Fruit fly (Drosophila melanogaster) whole organism, embryonic: ENCODE results near the gene Snr1.

Experiments
- Aef1 ChIP-seq: fragments of 200-800 bp; sonication (Bioruptor generic); IDR thresholded peaks from 3 replicates; pipeline ENCODE4 v1.3.6; 2022; ENCODE audit warnings: missing biosample characterization, missing genetic modification characterization
- Antp ChIP-seq: fragments of 200-800 bp; sonication (Bioruptor generic); optimal IDR thresholded peaks from 3 replicates; lab custom pipeline; 2016; ENCODE audit warnings: missing biosample characterization, missing genetic modification characterization
- CG1024 ChIP-seq: fragments of 200-800 bp; sonication (Bioruptor generic); IDR thresholded peaks from 2 replicates; pipeline ENCODE4 v1.3.6; 2022; ENCODE audit warnings: missing biosample characterization, missing genetic modification characterization
- CG11560 ChIP-seq: fragments of 200-800 bp; sonication (Bioruptor generic); IDR thresholded peaks from 3 replicates; pipeline ENCODE4 v1.3.6; 2022; ENCODE audit warnings: missing biosample characterization, missing genetic modification characterization
- CG13894 ChIP-seq: fragments of 200-800 bp; sonication (Bioruptor generic); optimal IDR thresholded peaks from 3 replicates; lab custom pipeline; 2018; ENCODE audit warnings: missing biosample characterization, mild to moderate bottlenecking, missing genetic modification characterization, moderate library complexity
- CG14710 ChIP-seq: fragments of 200-800 bp; sonication (Bioruptor generic); optimal IDR thresholded peaks from 3 replicates; lab custom pipeline; 2019; ENCODE audit warnings: missing biosample characterization, mild to moderate bottlenecking, missing genetic modification characterization, moderate library complexity
- CG17802 ChIP-seq: fragments of 200-800 bp; sonication (Bioruptor generic); optimal IDR thresholded peaks from 2 replicates; lab custom pipeline; 2018; ENCODE audit warnings: missing biosample characterization, mild to moderate bottlenecking, missing genetic modification characterization, moderate library complexity
- CG17829 ChIP-seq: fragments of 200-800 bp; optimal IDR thresholded peaks from 2 replicates; lab custom pipeline; 2019; ENCODE audit warnings: missing biosample characterization, mild to moderate bottlenecking, missing genetic modification characterization, moderate library complexity
- CG18476 ChIP-seq: fragments of 200-800 bp; sonication (Bioruptor generic); optimal IDR thresholded peaks from 2 replicates; lab custom pipeline; 2016; ENCODE audit warnings: missing biosample characterization, mild to moderate bottlenecking, missing genetic modification characterization
- CG2120 ChIP-seq: fragments of 200-800 bp; sonication (Bioruptor generic); optimal IDR thresholded peaks from 3 replicates; lab custom pipeline; 2016; ENCODE audit warnings: missing biosample characterization, missing genetic modification characterization
- CG2129 ChIP-seq: fragments of 200-800 bp; sonication (Bioruptor generic); IDR thresholded peaks from 2 replicates; pipeline ENCODE4 v1.3.6; 2022; ENCODE audit warnings: missing biosample characterization, missing genetic modification characterization; ENCODE audit not compliant: partially characterized antibody
- CG2678 ChIP-seq: fragments of 200-800 bp; sonication (Bioruptor generic); optimal IDR thresholded peaks from 3 replicates; lab custom pipeline; 2019; ENCODE audit warnings: missing biosample characterization, mild to moderate bottlenecking, missing genetic modification characterization, moderate library complexity
- CG3726 ChIP-seq: fragments of 200-800 bp; sonication (Bioruptor generic); IDR thresholded peaks from 3 replicates; pipeline ENCODE4, ENCODE4 v1.3.6; 2022; ENCODE audit warnings: missing biosample characterization, missing genetic modification characterization
- CG4328 ChIP-seq: fragments of 200-800 bp; sonication (Bioruptor generic); optimal IDR thresholded peaks from 3 replicates; lab custom pipeline; 2017; ENCODE audit warnings: missing biosample characterization, missing genetic modification reagents, missing genetic modification characterization
- CG6175 ChIP-seq: fragments of 200-800 bp; sonication (Bioruptor generic); IDR thresholded peaks from 3 replicates; pipeline ENCODE4 v1.3.6; 2022; ENCODE audit warnings: missing biosample characterization, missing genetic modification characterization
- CG7556 ChIP-seq: fragments of 200-800 bp; sonication (Bioruptor generic); optimal IDR thresholded peaks from 2 replicates; lab custom pipeline; 2017; ENCODE audit warnings: missing biosample characterization, mild to moderate bottlenecking, missing genetic modification characterization
- CG7786 ChIP-seq: fragments of 200-800 bp; sonication (Bioruptor generic); optimal IDR thresholded peaks from 2 replicates; lab custom pipeline; 2016; ENCODE audit warnings: missing biosample characterization, missing genetic modification characterization
- Doc3 ChIP-seq: fragments of 200-800 bp; sonication (Bioruptor generic); IDR thresholded peaks from 3 replicates; pipeline ENCODE4 v1.3.6; 2022; ENCODE audit warnings: missing biosample characterization, missing genetic modification characterization; ENCODE audit not compliant: partially characterized antibody
- Elba2 ChIP-seq: fragments of 200-800 bp; sonication (Bioruptor generic); optimal IDR thresholded peaks from 3 replicates; lab custom pipeline; 2016; ENCODE audit warnings: missing biosample characterization, missing genetic modification characterization
- Hand ChIP-seq: fragments of 200-800 bp; sonication (Bioruptor generic); optimal IDR thresholded peaks from 2 replicates; lab custom pipeline; 2017; ENCODE audit warnings: mild to moderate bottlenecking, missing biosample characterization, missing genetic modification reagents, missing genetic modification characterization
- Hmr ChIP-seq: fragments of 200-800 bp; sonication (Bioruptor generic); optimal IDR thresholded peaks from 3 replicates; lab custom pipeline; 2017; ENCODE audit warnings: mild to moderate bottlenecking, missing biosample characterization, missing genetic modification reagents, missing genetic modification characterization
- Lim3 ChIP-seq: fragments of 200-800 bp; sonication (Bioruptor generic); IDR thresholded peaks from 2 replicates; pipeline ENCODE4 v1.3.6; 2022; ENCODE audit warnings: missing biosample characterization, missing genetic modification characterization
- MBD-R2 ChIP-seq: fragments of 200-800 bp; sonication (Bioruptor generic); IDR thresholded peaks from 2 replicates; pipeline ENCODE4 v1.3.6; 2022; ENCODE audit warnings: missing biosample characterization, missing genetic modification characterization
- MTF-1 ChIP-seq: fragments of 200-800 bp; sonication (Bioruptor generic); optimal IDR thresholded peaks from 2 replicates; lab custom pipeline; 2018; ENCODE audit warnings: missing biosample characterization, mild to moderate bottlenecking, missing genetic modification characterization, borderline replicate concordance
- NfI ChIP-seq: fragments of 200-800 bp; sonication (Bioruptor generic); optimal IDR thresholded peaks from 3 replicates; lab custom pipeline; 2018; ENCODE audit warnings: missing biosample characterization, mild to moderate bottlenecking, missing genetic modification characterization, moderate library complexity
- Poxn ChIP-seq: fragments of 200-800 bp; sonication (Bioruptor generic); IDR thresholded peaks from 2 replicates; pipeline ENCODE4 v1.3.6; 2022; ENCODE audit warnings: missing biosample characterization, missing genetic modification characterization
- Rfx ChIP-seq: fragments of 200-800 bp; sonication (Bioruptor generic); IDR thresholded peaks from 2 replicates; pipeline ENCODE4 v1.3.6; 2022; ENCODE audit warnings: missing biosample characterization, missing genetic modification characterization
- Stat92E ChIP-seq, 3 experiments: fragments of >200 bp in 2 of 3; fragments of 200-800 bp in 1 of 3; sonication (Bioruptor generic) in 1 of 3; optimal IDR thresholded peaks; 2 replicates each; lab custom pipeline; 2017 to 2019; ENCODE audit warnings: missing biosample characterization in 3 of 3, missing genetic modification characterization in 3 of 3, mild to moderate bottlenecking in 1 of 3, moderate library complexity in 1 of 3
- Tbp ChIP-seq: fragments of >200 bp; optimal IDR thresholded peaks from 2 replicates; lab custom pipeline; 2018; ENCODE audit warnings: missing biosample characterization, missing genetic modification characterization
- Usf ChIP-seq: fragments of 200-800 bp; sonication (Bioruptor generic); optimal IDR thresholded peaks from 2 replicates; lab custom pipeline; 2017; ENCODE audit warnings: missing genotype, missing biosample characterization, missing genetic modification characterization
- Xrp1 ChIP-seq: fragments of 200-800 bp; sonication (Bioruptor generic); IDR thresholded peaks from 2 replicates; pipeline ENCODE4 v1.3.6; 2022; ENCODE audit warnings: missing biosample characterization, missing genetic modification characterization
- ab ChIP-seq: fragments of 200-800 bp; sonication (Bioruptor generic); optimal IDR thresholded peaks from 2 replicates; lab custom pipeline; 2016; ENCODE audit warnings: missing biosample characterization, missing genetic modification characterization
- ac ChIP-seq: fragments of 200-800 bp; sonication (Bioruptor generic); optimal IDR thresholded peaks from 3 replicates; lab custom pipeline; 2017; ENCODE audit warnings: missing biosample characterization, mild to moderate bottlenecking, missing genetic modification characterization
- bbx ChIP-seq: fragments of 200-800 bp; sonication (Bioruptor generic); IDR thresholded peaks from 2 replicates; pipeline ENCODE4 v1.3.6; 2022; ENCODE audit warnings: missing biosample characterization, missing genetic modification characterization; ENCODE audit not compliant: partially characterized antibody
- chinmo ChIP-seq: fragments of 200-800 bp; sonication (Bioruptor generic); IDR thresholded peaks from 4 replicates; pipeline ENCODE4 v1.3.6; 2022; ENCODE audit warnings: missing biosample characterization, missing genetic modification characterization; ENCODE audit not compliant: partially characterized antibody
- da ChIP-seq: fragments of 200-800 bp; sonication (Bioruptor generic); optimal IDR thresholded peaks from 2 replicates; lab custom pipeline; 2016; ENCODE audit warnings: missing biosample characterization, missing genetic modification characterization
- fd3F ChIP-seq: fragments of 200-800 bp; sonication (Bioruptor generic); optimal IDR thresholded peaks from 2 replicates; lab custom pipeline; 2018; ENCODE audit warnings: missing biosample characterization, mild to moderate bottlenecking, missing genetic modification characterization, moderate library complexity
- gfzf ChIP-seq: fragments of 200-800 bp; sonication (Bioruptor generic); optimal IDR thresholded peaks from 2 replicates; lab custom pipeline; 2016; ENCODE audit warnings: missing biosample characterization, mild to moderate bottlenecking, missing genetic modification characterization, moderate library complexity
- jing ChIP-seq: fragments of 200-800 bp; sonication (Bioruptor generic); optimal IDR thresholded peaks from 2 replicates; lab custom pipeline; 2018; ENCODE audit warnings: missing biosample characterization, mild to moderate bottlenecking, missing genetic modification characterization
- lab ChIP-seq: fragments of 200-800 bp; sonication (Bioruptor generic); optimal IDR thresholded peaks from 3 replicates; lab custom pipeline; 2017; ENCODE audit warnings: missing biosample characterization, missing genetic modification characterization, mild to moderate bottlenecking, moderate library complexity, missing genetic modification reagents
- nom ChIP-seq: fragments of 200-800 bp; sonication (Bioruptor generic); optimal IDR thresholded peaks from 2 replicates; lab custom pipeline; 2017; ENCODE audit warnings: missing biosample characterization, missing genetic modification characterization, mild to moderate bottlenecking, moderate library complexity, missing genetic modification reagents
- run ChIP-seq: fragments of 200-800 bp; sonication (Bioruptor generic); optimal IDR thresholded peaks from 3 replicates; lab custom pipeline; 2018; ENCODE audit warnings: missing biosample characterization, mild to moderate bottlenecking, missing genetic modification characterization
- seq ChIP-seq: fragments of 200-800 bp; sonication (Bioruptor generic); IDR thresholded peaks from 2 replicates; pipeline ENCODE4 v1.3.6; 2022; ENCODE audit warnings: missing biosample characterization, missing genetic modification characterization
- sima ChIP-seq: fragments of 200-800 bp; sonication (Bioruptor generic); optimal IDR thresholded peaks from 2 replicates; lab custom pipeline; 2016; ENCODE audit warnings: missing biosample characterization, missing genetic modification characterization
- sob ChIP-seq: fragments of 200-800 bp; sonication (Bioruptor generic); IDR thresholded peaks from 2 replicates; pipeline ENCODE4 v1.3.6; 2022; ENCODE audit warnings: missing biosample characterization, missing genetic modification characterization
- trh ChIP-seq: fragments of 200-800 bp; sonication (Bioruptor generic); optimal IDR thresholded peaks from 2 replicates; lab custom pipeline; 2016; ENCODE audit warnings: missing biosample characterization, missing genetic modification characterization
- unpg ChIP-seq: fragments of 200-800 bp; sonication (Bioruptor generic); optimal IDR thresholded peaks from 3 replicates; lab custom pipeline; 2018; ENCODE audit warnings: missing biosample characterization, mild to moderate bottlenecking, missing genetic modification characterization, moderate library complexity
- vfl ChIP-seq: fragments of 200-800 bp; sonication (Bioruptor generic); optimal IDR thresholded peaks from 2 replicates; lab custom pipeline; 2016; ENCODE audit warnings: missing biosample characterization, missing genetic modification characterization
- vnd ChIP-seq: fragments of 200-800 bp; sonication (Bioruptor generic); IDR thresholded peaks from 3 replicates; pipeline ENCODE4 v1.3.6; 2022; ENCODE audit warnings: missing biosample characterization, missing genetic modification characterization; ENCODE audit not compliant: partially characterized antibody
- z ChIP-seq: fragments of 200-800 bp; sonication (Bioruptor generic); IDR thresholded peaks from 3 replicates; pipeline ENCODE4 v1.3.6; 2022; ENCODE audit warnings: missing biosample characterization, missing genetic modification characterization
- zen ChIP-seq: fragments of 200-800 bp; sonication (Bioruptor generic); optimal IDR thresholded peaks from 3 replicates; lab custom pipeline; 2018; ENCODE audit warnings: missing biosample characterization, mild to moderate bottlenecking, missing genetic modification characterization, moderate library complexity

Snr1 gene

DNA sequence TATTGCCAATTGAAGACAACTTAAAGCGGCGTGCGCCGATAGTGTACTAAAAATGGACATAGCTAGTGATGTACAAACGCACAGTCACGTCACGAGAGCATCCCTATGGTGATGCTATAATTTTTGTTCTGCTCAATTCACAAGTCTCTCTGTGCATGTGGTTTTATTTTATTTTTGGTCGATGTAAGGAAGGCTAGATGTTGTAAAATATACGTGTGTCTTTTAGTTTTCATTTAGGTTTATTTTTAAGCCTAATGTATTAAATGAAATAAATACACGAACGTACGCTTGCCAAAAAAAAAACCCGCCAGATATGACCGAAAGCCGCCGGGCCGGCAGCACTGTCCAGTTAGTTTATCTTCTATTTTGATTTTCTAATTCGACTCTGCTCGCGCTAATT lies 3.8 kb downstream of the Snr1 start, which contains the start of the genes CG45100, HDAC3 and Hcs (continued):
- peak; percentile 52; the same call in 1 of the 4 replicates for TF ChIP-seq chinmo (GFP tag; lab: Robert Waterston, UW)
- no peak for TF ChIP-seq CG17802
- peak; percentile 44; the same call in 2 of the 3 replicates for TF ChIP-seq Aef1 (GFP tag; lab: Robert Waterston, UW)
- TF ChIP-seq Poxn (GFP tag; lab: Robert Waterston, UW), result no peak
- TF ChIP-seq CG1024 (GFP tag; lab: Robert Waterston, UW), result no peak
- TF ChIP-seq CG6175 (GFP tag; lab: Robert Waterston, UW), result no peak
- peak; percentile 52 for TF ChIP-seq Tbp (GFP tag; lab: Kevin White, UChicago)
- TF ChIP-seq Hmr (GFP tag; lab: Kevin White, UChicago), result no peak
- TF ChIP-seq bbx (GFP tag; lab: Robert Waterston, UW), result peak; percentile 75
- TF ChIP-seq Antp (GFP tag; lab: Kevin White, UChicago), result peak; percentile 46
- no peak for TF ChIP-seq CG13894 (tag; lab: Kevin White, UChicago)
- no peak for TF ChIP-seq ab (GFP tag; lab: Kevin White, UChicago)
- TF ChIP-seq vnd, result peak; percentile 92
- peak; percentile 69 for TF ChIP-seq CG7786 (GFP tag; lab: Kevin White, UChicago)
- no peak for TF ChIP-seq CG3726
- no peak for TF ChIP-seq trh (GFP tag; lab: Kevin White, UChicago)
- TF ChIP-seq Xrp1 (GFP tag; lab: Robert Waterston, UW), result peak; percentile 40
- TF ChIP-seq nom (GFP tag; lab: Kevin White, UChicago), result no peak
- peak; percentile 61 for TF ChIP-seq vfl (GFP tag; lab: Kevin White, UChicago)
- TF ChIP-seq seq (GFP tag; lab: Robert Waterston, UW), result no peak
- TF ChIP-seq CG4328 (GFP tag; lab: Kevin White, UChicago), result no peak
- no peak for TF ChIP-seq CG7556 (GFP tag; lab: Kevin White, UChicago)
- TF ChIP-seq da (GFP tag; lab: Kevin White, UChicago), result peak; percentile 23
- no peak for TF ChIP-seq z
- TF ChIP-seq MBD-R2 (GFP tag; lab: Robert Waterston, UW), result peak; percentile 95
- TF ChIP-seq Stat92E (GFP tag; optimal IDR thresholded peaks at IDR 0.05; lab: Kevin White, UChicago), result no peak
- no peak for TF ChIP-seq ac (GFP tag; lab: Kevin White, UChicago)
- no peak for TF ChIP-seq CG11560 (tag; lab: Robert Waterston, UW)
- no peak for TF ChIP-seq lab (GFP tag; lab: Kevin White, UChicago)
- no peak for TF ChIP-seq fd3F (GFP tag; lab: Kevin White, UChicago)
- no peak for TF ChIP-seq jing (GFP tag; lab: Kevin White, UChicago)
- peak; percentile 73 for TF ChIP-seq zen
- TF ChIP-seq Usf (GFP tag; lab: Kevin White, UChicago), result no peak
- TF ChIP-seq gfzf, result peak; percentile 49
- no peak for TF ChIP-seq CG18476 (GFP tag; lab: Kevin White, UChicago)
- TF ChIP-seq CG14710 (tag; lab: Kevin White, UChicago), result peak; percentile 64
- TF ChIP-seq CG2120 (GFP tag; lab: Kevin White, UChicago), result peak; percentile 82
- no peak for TF ChIP-seq unpg
- TF ChIP-seq Doc3 (GFP tag; lab: Robert Waterston, UW), result peak; percentile 88
- TF ChIP-seq sima (GFP tag; lab: Kevin White, UChicago), result no peak
- TF ChIP-seq MTF-1 (GFP tag; lab: Kevin White, UChicago), result no peak
- TF ChIP-seq Hand (GFP tag; lab: Kevin White, UChicago), result no peak
- TF ChIP-seq run (tag; lab: Kevin White, UChicago), result no peak
- TF ChIP-seq CG17829 (tag; lab: Kevin White, UChicago), result peak; percentile 12
- TF ChIP-seq Rfx (GFP tag; lab: Robert Waterston, UW), result peak; percentile 68
- no peak for TF ChIP-seq Lim3 (GFP tag; lab: Robert Waterston, UW)
- no peak for TF ChIP-seq NfI
- TF ChIP-seq CG2678 (tag; lab: Kevin White, UChicago), result no peak
- peak; percentile 79 for TF ChIP-seq Elba2 (GFP tag; lab: Kevin White, UChicago)
- peak; percentile 54; the same call in 1 of the 2 replicates for TF ChIP-seq sob (GFP tag; lab: Robert Waterston, UW)
- TF ChIP-seq CG2129 (GFP tag; lab: Robert Waterston, UW), result peak; percentile 85
